Fruit fly (Drosophila melanogaster) Kc167 (cell line): ENCODE measurements around the gene Nup160.

Experiments used
- Sin3A ChIP-seq: fragments of >200 bp; optimal IDR thresholded peaks from 2 replicates; lab custom pipeline; 2018; ENCODE audit warnings: missing external identifiers
- psq ChIP-seq: fragments of >200 bp; optimal IDR thresholded peaks from 2 replicates; lab custom pipeline; 2017; ENCODE audit warnings: missing external identifiers
- ttk ChIP-seq: sonication (Bioruptor generic); optimal IDR thresholded peaks from 2 replicates; lab custom pipeline; 2017; ENCODE audit warnings: missing external identifiers

- TF ChIP-seq psq (lab: Kevin White, UChicago) (no peak), ttk (lab: Kevin White, UChicago) (no peak), Sin3A (no peak)
Observed at dm6 chr2L:11130151-11131008, 6.8 kb downstream of the Nup160 start, which contains the start of the genes RfC38 and CG4751.
